Fruit fly (Drosophila melanogaster) whole organism, prepupa: ENCODE results near the gene Idh.

Source experiments
- CG6163 ChIP-seq: fragments of 200-800 bp; sonication (Bioruptor generic); IDR thresholded peaks from 3 replicates; pipeline ENCODE4 v1.3.6; 2022; ENCODE audit warnings: missing biosample characterization, missing genetic modification characterization
- CG6808 ChIP-seq: fragments of 200-800 bp; sonication (Bioruptor generic); optimal IDR thresholded peaks from 3 replicates; lab custom pipeline; 2017; ENCODE audit warnings: missing biosample characterization, missing genetic modification characterization, mild to moderate bottlenecking, moderate library complexity, missing genetic modification reagents
- CG8119 ChIP-seq: fragments of 200-800 bp; sonication (Bioruptor generic); IDR thresholded peaks from 3 replicates; pipeline ENCODE4 v1.3.6; 2022; ENCODE audit warnings: missing biosample characterization, missing genetic modification characterization
- Ets96B ChIP-seq: fragments of 200-800 bp; optimal IDR thresholded peaks from 2 replicates; lab custom pipeline; 2019; ENCODE audit warnings: missing biosample characterization, mild to moderate bottlenecking, missing genetic modification characterization, moderate library complexity
- acj6 ChIP-seq: fragments of 200-800 bp; sonication (Bioruptor generic); optimal IDR thresholded peaks from 3 replicates; lab custom pipeline; 2016; ENCODE audit warnings: missing biosample characterization, missing genetic modification characterization

DNA sequence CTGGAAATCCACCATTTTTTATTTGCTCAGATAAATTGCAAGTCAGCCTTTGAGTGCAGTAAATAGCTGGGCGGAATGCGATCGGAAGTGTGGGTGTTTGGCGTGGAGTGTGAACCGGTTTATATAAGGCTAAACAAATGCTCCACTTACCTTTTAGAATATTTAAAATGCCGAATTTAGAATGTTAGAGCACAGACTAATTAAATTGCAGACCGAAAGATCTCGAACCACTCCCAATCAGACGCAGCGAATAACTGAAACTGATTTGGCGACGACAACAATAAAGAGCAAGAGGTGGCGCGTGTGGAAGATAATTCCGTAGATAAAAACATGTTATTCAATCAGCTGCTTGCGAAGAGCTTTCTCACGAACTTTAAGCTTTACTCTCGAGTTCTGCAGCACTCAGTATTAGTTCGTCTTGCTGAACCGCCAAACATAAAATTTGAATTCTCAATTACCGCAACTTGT, at the start of gene Idh:
- TF ChIP-seq CG8119 (GFP tag; lab: Robert Waterston, UW), result no peak
- peak; percentile 38; the same call in 1 of the 3 replicates for TF ChIP-seq CG6163 (GFP tag; lab: Robert Waterston, UW)
- TF ChIP-seq Ets96B (tag; lab: Kevin White, UChicago), result no peak
- TF ChIP-seq acj6, result no peak
- TF ChIP-seq CG6808 (GFP tag; lab: Kevin White, UChicago), result peak; percentile 12
